Fruit fly (Drosophila melanogaster) whole organism, embryonic: Measurements from ENCODE around the gene CG9616.

Experiments used
- Blimp-1 ChIP-seq: fragments of 200-800 bp; sonication (Bioruptor generic); optimal IDR thresholded peaks from 3 replicates; lab custom pipeline; 2018; ENCODE audit warnings: missing biosample characterization, missing genetic modification characterization, mild to moderate bottlenecking, moderate library complexity, missing genetic modification reagents
- CG10209 ChIP-seq: fragments of 200-800 bp; sonication (Bioruptor generic); optimal IDR thresholded peaks from 3 replicates; lab custom pipeline; 2017; ENCODE audit warnings: missing biosample characterization, mild to moderate bottlenecking, missing genetic modification characterization, missing genetic modification reagents
- CG10565 ChIP-seq: fragments of 200-800 bp; sonication (Bioruptor generic); optimal IDR thresholded peaks from 3 replicates; lab custom pipeline; 2016; ENCODE audit warnings: missing biosample characterization, mild to moderate bottlenecking, missing genetic modification characterization
- CG10979 ChIP-seq: fragments of 200-800 bp; sonication (Bioruptor generic); optimal IDR thresholded peaks from 2 replicates; lab custom pipeline; 2018; ENCODE audit warnings: missing biosample characterization, mild to moderate bottlenecking, missing genetic modification characterization, moderate library complexity
- CG11456 ChIP-seq: fragments of 200-800 bp; sonication (Bioruptor generic); IDR thresholded peaks from 3 replicates; pipeline ENCODE4 v1.3.6; 2022; ENCODE audit warnings: missing biosample characterization, missing genetic modification characterization
- CG13296 ChIP-seq: fragments of 200-800 bp; sonication (Bioruptor generic); optimal IDR thresholded peaks from 3 replicates; lab custom pipeline; 2018; ENCODE audit warnings: missing biosample characterization, mild to moderate bottlenecking, missing genetic modification characterization
- CG14965 ChIP-seq: fragments of 200-800 bp; sonication (Bioruptor generic); optimal IDR thresholded peaks from 2 replicates; lab custom pipeline; 2016; ENCODE audit warnings: missing biosample characterization, missing genetic modification characterization, borderline replicate concordance
- CG15269 ChIP-seq: fragments of 200-800 bp; sonication (Bioruptor generic); optimal IDR thresholded peaks from 2 replicates; lab custom pipeline; 2018; ENCODE audit warnings: missing biosample characterization, mild to moderate bottlenecking, missing genetic modification characterization, moderate library complexity
- CG17328 ChIP-seq: fragments of 200-800 bp; sonication (Bioruptor generic); IDR thresholded peaks from 2 replicates; pipeline ENCODE4 v1.3.6; 2022; ENCODE audit warnings: missing biosample characterization, missing genetic modification characterization
- CG17802 ChIP-seq: fragments of 200-800 bp; sonication (Bioruptor generic); optimal IDR thresholded peaks from 2 replicates; lab custom pipeline; 2018; ENCODE audit warnings: missing biosample characterization, mild to moderate bottlenecking, missing genetic modification characterization, moderate library complexity
- CG2678 ChIP-seq: fragments of 200-800 bp; sonication (Bioruptor generic); optimal IDR thresholded peaks from 3 replicates; lab custom pipeline; 2019; ENCODE audit warnings: missing biosample characterization, mild to moderate bottlenecking, missing genetic modification characterization, moderate library complexity
- CG31365 ChIP-seq: fragments of 200-800 bp; sonication (Bioruptor generic); optimal IDR thresholded peaks from 2 replicates; lab custom pipeline; 2018; ENCODE audit warnings: missing biosample characterization, mild to moderate bottlenecking, missing genetic modification characterization
- CG6689 ChIP-seq: fragments of 200-800 bp; sonication (Bioruptor generic); IDR thresholded peaks from 2 replicates; pipeline ENCODE4 v1.3.6; 2022; ENCODE audit warnings: missing biosample characterization, missing genetic modification characterization
- CG7372 ChIP-seq: fragments of 200-800 bp; sonication (Bioruptor generic); IDR thresholded peaks from 2 replicates; pipeline ENCODE4 v1.3.6; 2022; ENCODE audit warnings: missing biosample characterization, missing genetic modification characterization
- Dip2 ChIP-seq: fragments of 200-800 bp; sonication (Bioruptor generic); IDR thresholded peaks from 2 replicates; pipeline ENCODE4 v1.3.6; 2022; ENCODE audit warnings: missing biosample characterization, missing genetic modification characterization
- Drgx ChIP-seq: fragments of 200-800 bp; sonication (Bioruptor generic); IDR thresholded peaks from 2 replicates; pipeline ENCODE4 v1.3.6; 2022; ENCODE audit warnings: missing biosample characterization, missing genetic modification characterization
- Fer1 ChIP-seq: fragments of 200-800 bp; sonication (Bioruptor generic); optimal IDR thresholded peaks from 2 replicates; lab custom pipeline; 2017; ENCODE audit warnings: missing biosample characterization, mild to moderate bottlenecking, missing genetic modification characterization
- GATAe ChIP-seq: fragments of 200-800 bp; sonication (Bioruptor generic); conservative IDR thresholded peaks from 2 replicates; pipeline ENCODE4 v1.3.6; 2022; ENCODE audit warnings: missing biosample characterization, missing genetic modification characterization
- HmgD ChIP-seq: fragments of 200-800 bp; sonication (Bioruptor generic); optimal IDR thresholded peaks from 3 replicates; lab custom pipeline; 2016; ENCODE audit warnings: missing biosample characterization, missing genetic modification characterization
- Lhr ChIP-seq: fragments of 200-800 bp; sonication (Bioruptor generic); optimal IDR thresholded peaks from 3 replicates; lab custom pipeline; 2017; ENCODE audit warnings: mild to moderate bottlenecking, missing biosample characterization, missing genetic modification reagents, missing genetic modification characterization
- Meics ChIP-seq: fragments of 200-800 bp; sonication (Bioruptor generic); optimal IDR thresholded peaks from 2 replicates; lab custom pipeline; 2017; ENCODE audit warnings: missing biosample characterization, mild to moderate bottlenecking, missing genetic modification characterization
- PHDP ChIP-seq: fragments of 200-800 bp; sonication (Bioruptor generic); optimal IDR thresholded peaks from 3 replicates; lab custom pipeline; 2018; ENCODE audit warnings: missing biosample characterization, mild to moderate bottlenecking, missing genetic modification characterization, moderate library complexity
- Sox102F ChIP-seq: fragments of 200-800 bp; sonication (Bioruptor generic); optimal IDR thresholded peaks from 2 replicates; lab custom pipeline; 2018; ENCODE audit warnings: missing biosample characterization, mild to moderate bottlenecking, missing genetic modification characterization, moderate library complexity
- Ssrp ChIP-seq: fragments of 200-800 bp; sonication (Bioruptor generic); optimal IDR thresholded peaks from 2 replicates; lab custom pipeline; 2018; ENCODE audit warnings: missing biosample characterization, mild to moderate bottlenecking, missing genetic modification characterization, moderate library complexity
- Usf ChIP-seq: fragments of 200-800 bp; sonication (Bioruptor generic); optimal IDR thresholded peaks from 2 replicates; lab custom pipeline; 2017; ENCODE audit warnings: missing genotype, missing biosample characterization, missing genetic modification characterization
- ato ChIP-seq: fragments of 200-800 bp; sonication (Bioruptor generic); IDR thresholded peaks from 2 replicates; pipeline ENCODE4 v1.3.6; 2022; ENCODE audit warnings: missing biosample characterization, missing genetic modification characterization; ENCODE audit not compliant: partially characterized antibody
- br ChIP-seq: fragments of >200 bp; optimal IDR thresholded peaks from 2 replicates; lab custom pipeline; 2017
- cg ChIP-seq: fragments of 200-800 bp; sonication (Bioruptor generic); optimal IDR thresholded peaks from 3 replicates; lab custom pipeline; 2019; ENCODE audit warnings: missing biosample characterization, mild to moderate bottlenecking, missing genetic modification characterization, moderate library complexity
- chinmo ChIP-seq: fragments of 200-800 bp; sonication (Bioruptor generic); IDR thresholded peaks from 4 replicates; pipeline ENCODE4 v1.3.6; 2022; ENCODE audit warnings: missing biosample characterization, missing genetic modification characterization; ENCODE audit not compliant: partially characterized antibody
- croc ChIP-seq: fragments of 200-800 bp; sonication (Bioruptor generic); conservative IDR thresholded peaks from 3 replicates; pipeline ENCODE4 v1.3.6; 2022; ENCODE audit warnings: missing biosample characterization, missing genetic modification characterization
- cwo ChIP-seq: fragments of 200-800 bp; sonication (Bioruptor generic); optimal IDR thresholded peaks from 3 replicates; lab custom pipeline; 2017; ENCODE audit warnings: missing biosample characterization, missing genetic modification characterization, mild to moderate bottlenecking, moderate library complexity, missing genetic modification reagents
- dpn ChIP-seq, 2 experiments: fragments of 200-800 bp; sonication (Bioruptor generic); optimal IDR thresholded peaks; 3 replicates each; lab custom pipeline; 2016; ENCODE audit warnings: missing biosample characterization in 2 of 2, missing genetic modification characterization in 2 of 2
- dysf ChIP-seq: fragments of 200-800 bp; sonication (Bioruptor generic); IDR thresholded peaks from 3 replicates; pipeline ENCODE4 v1.3.6; 2022; ENCODE audit warnings: missing biosample characterization, missing genetic modification characterization
- lab ChIP-seq: fragments of 200-800 bp; sonication (Bioruptor generic); optimal IDR thresholded peaks from 3 replicates; lab custom pipeline; 2017; ENCODE audit warnings: missing biosample characterization, missing genetic modification characterization, mild to moderate bottlenecking, moderate library complexity, missing genetic modification reagents
- nmo ChIP-seq: fragments of 200-800 bp; sonication (Bioruptor generic); optimal IDR thresholded peaks from 2 replicates; lab custom pipeline; 2018; ENCODE audit warnings: missing biosample characterization, mild to moderate bottlenecking, missing genetic modification characterization, moderate library complexity
- odd ChIP-seq: fragments of 200-800 bp; sonication (Bioruptor generic); optimal IDR thresholded peaks from 2 replicates; lab custom pipeline; 2017; ENCODE audit warnings: missing biosample characterization, mild to moderate bottlenecking, missing genetic modification characterization
- phol ChIP-seq: fragments of 200-800 bp; sonication (Bioruptor generic); optimal IDR thresholded peaks from 3 replicates; lab custom pipeline; 2018; ENCODE audit warnings: missing biosample characterization, mild to moderate bottlenecking, missing genetic modification characterization, moderate library complexity
- psq ChIP-seq: fragments of 200-800 bp; sonication (Bioruptor generic); optimal IDR thresholded peaks from 2 replicates; lab custom pipeline; 2017; ENCODE audit warnings: missing biosample characterization, missing genetic modification characterization
- rib ChIP-seq: fragments of 200-800 bp; sonication (Bioruptor generic); IDR thresholded peaks from 2 replicates; pipeline ENCODE4 v1.3.6; 2022; ENCODE audit warnings: missing biosample characterization, missing genetic modification characterization
- row ChIP-seq: fragments of 200-800 bp; sonication (Bioruptor generic); IDR thresholded peaks from 3 replicates; pipeline ENCODE4 v1.3.6; 2022; ENCODE audit warnings: missing biosample characterization, missing genetic modification characterization
- schlank ChIP-seq: fragments of 200-800 bp; sonication (Bioruptor generic); optimal IDR thresholded peaks from 2 replicates; lab custom pipeline; 2018; ENCODE audit warnings: missing biosample characterization, mild to moderate bottlenecking, missing genetic modification characterization
- sens ChIP-seq: fragments of 200-800 bp; sonication (Bioruptor generic); peaks from one replicate; lab custom pipeline; 2016; ENCODE audit warnings: missing biosample characterization, missing genetic modification characterization
- sima ChIP-seq: fragments of 200-800 bp; sonication (Bioruptor generic); optimal IDR thresholded peaks from 2 replicates; lab custom pipeline; 2016; ENCODE audit warnings: missing biosample characterization, missing genetic modification characterization
- stc ChIP-seq: fragments of 200-800 bp; sonication (Bioruptor generic); IDR thresholded peaks from 2 replicates; pipeline ENCODE4 v1.3.6; 2022; ENCODE audit warnings: missing biosample characterization, missing genetic modification characterization
- tap ChIP-seq: fragments of 200-800 bp; optimal IDR thresholded peaks from 3 replicates; lab custom pipeline; 2019; ENCODE audit warnings: missing biosample characterization, mild to moderate bottlenecking, missing genetic modification characterization, moderate library complexity
- tgo ChIP-seq: fragments of 200-800 bp; sonication (Bioruptor generic); IDR thresholded peaks from 3 replicates; pipeline ENCODE4 v1.3.6; 2022; ENCODE audit warnings: missing biosample characterization, missing genetic modification characterization
- ttk ChIP-seq: fragments of 200-800 bp; sonication (Bioruptor generic); IDR thresholded peaks from 2 replicates; pipeline ENCODE4 v2.1.2; 2022; ENCODE audit warnings: missing biosample characterization, missing genetic modification characterization
- twi ChIP-seq: fragments of 200-800 bp; optimal IDR thresholded peaks from 2 replicates; lab custom pipeline; 2019; ENCODE audit warnings: missing biosample characterization, mild to moderate bottlenecking, missing genetic modification characterization, moderate library complexity
- z ChIP-seq: fragments of 200-800 bp; sonication (Bioruptor generic); IDR thresholded peaks from 3 replicates; pipeline ENCODE4 v1.3.6; 2022; ENCODE audit warnings: missing biosample characterization, missing genetic modification characterization

The CG9616 gene

DNA sequence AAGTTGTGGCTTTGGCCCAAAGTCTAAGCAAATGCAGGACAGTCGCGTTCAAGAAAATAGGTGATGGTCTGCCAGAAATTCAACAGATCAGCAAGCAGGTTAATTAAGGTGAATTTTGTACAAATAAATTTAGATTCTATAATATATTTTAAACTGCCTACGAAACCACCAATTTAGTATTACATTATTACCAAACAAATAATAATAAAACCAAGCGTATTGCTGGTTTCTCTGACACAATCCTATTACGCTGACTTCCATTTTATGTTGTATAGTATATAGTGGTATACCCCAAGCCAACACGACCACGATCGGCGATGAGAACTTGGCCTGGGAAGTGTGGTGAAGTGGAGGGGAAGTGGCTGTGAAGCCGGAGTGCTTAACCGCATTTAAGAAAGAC, 46.2 kb upstream of the CG9616 start (continued):
- TF ChIP-seq z (GFP tag; lab: Robert Waterston, UW) (no peak), sima (GFP tag; lab: Kevin White, UChicago) (no peak), stc (GFP tag; lab: Robert Waterston, UW) (no peak), Blimp-1 (GFP tag; lab: Kevin White, UChicago) (peak; percentile 33), PHDP (tag; lab: Kevin White, UChicago) (no peak), CG10565 (GFP tag; lab: Kevin White, UChicago) (no peak), rib (GFP tag; lab: Robert Waterston, UW) (no peak), ttk (GFP tag; lab: Robert Waterston, UW) (no peak), dysf (peak; percentile 34; the same call in 1 of the 3 replicates), twi (tag; lab: Kevin White, UChicago) (no peak), br (lab: Kevin White, UChicago) (no peak), tap (peak; percentile 21), Usf (GFP tag; lab: Kevin White, UChicago) (no peak), ato (GFP tag; lab: Robert Waterston, UW) (no peak), row (GFP tag; lab: Robert Waterston, UW) (peak; percentile 48; the same call in 2 of the 3 replicates), GATAe (GFP tag; lab: Robert Waterston, UW) (no peak), sens (GFP tag; lab: Kevin White, UChicago) (peak; percentile 52), Sox102F (GFP tag; lab: Kevin White, UChicago) (peak; percentile 13), nmo (peak; percentile 14), CG2678 (tag; lab: Kevin White, UChicago) (peak; percentile 46), HmgD (GFP tag; lab: Kevin White, UChicago) (no peak), CG14965 (GFP tag; lab: Kevin White, UChicago) (no peak), CG17802 (tag; lab: Kevin White, UChicago) (no peak), CG15269 (peak; percentile 51), odd (no peak), Lhr (no peak), CG13296 (peak; percentile 8), lab (peak; percentile 16), CG10979 (tag; lab: Kevin White, UChicago) (peak; percentile 16), phol (no peak), croc (no peak), CG10209 (GFP tag; lab: Kevin White, UChicago) (peak; percentile 14), Ssrp (tag; lab: Kevin White, UChicago) (peak; percentile 22), CG11456 (GFP tag; lab: Robert Waterston, UW) (no peak), CG7372 (GFP tag; lab: Robert Waterston, UW) (no peak), Drgx (GFP tag; lab: Robert Waterston, UW) (peak; percentile 81)

- TF ChIP-seq cwo (GFP tag; lab: Kevin White, UChicago) (peak; percentile 28), cg (GFP tag; lab: Kevin White, UChicago) (peak; percentile 28), dpn (GFP tag; optimal IDR thresholded peaks at IDR 0.05; lab: Kevin White, UChicago) (peak in 1 of 2 experiments; percentile 8), CG17328 (GFP tag; lab: Robert Waterston, UW) (0 out of 2 replicates have a peak, but pooled peaks have one; percentile 7), lab (peak; percentile 48), CG31365 (tag; lab: Kevin White, UChicago) (no peak), Dip2 (GFP tag; lab: Robert Waterston, UW) (no peak), schlank (tag; lab: Kevin White, UChicago) (no peak), tgo (GFP tag; lab: Robert Waterston, UW) (peak; percentile 19; the same call in 1 of the 3 replicates), chinmo (0 out of 4 replicates have a peak, but pooled peaks have one; percentile 26), CG6689 (GFP tag; lab: Robert Waterston, UW) (0 out of 2 replicates have a peak, but pooled peaks have one; percentile 18), Fer1 (peak; percentile 61), psq (GFP tag; lab: Kevin White, UChicago) (no peak), CG10209 (GFP tag; lab: Kevin White, UChicago) (peak; percentile 19), Meics (GFP tag; lab: Kevin White, UChicago) (peak; percentile 25)
Measured at dm6 chr3R:14289958-14290835, 44.9 kb upstream of the CG9616 start.
